Fruit fly (Drosophila melanogaster) whole organism, wandering third instar larva: ENCODE measurements around the gene Sema1a.

ENCODE experiments used
- Abd-B ChIP-seq: fragments of >200 bp; optimal IDR thresholded peaks from 2 replicates; lab custom pipeline; 2017; ENCODE audit warnings: missing biosample characterization, missing genetic modification characterization
- CG32264 ChIP-seq: fragments of 200-800 bp; sonication (Bioruptor generic); optimal IDR thresholded peaks from 2 replicates; lab custom pipeline; 2016; ENCODE audit warnings: missing biosample characterization, missing genetic modification characterization
- CG9705 ChIP-seq: fragments of 200-800 bp; sonication (Bioruptor generic); optimal IDR thresholded peaks from 2 replicates; lab custom pipeline; 2018; ENCODE audit warnings: missing biosample characterization, mild to moderate bottlenecking, missing genetic modification characterization
- CrebA ChIP-seq: fragments of 200-800 bp; sonication (Bioruptor generic); optimal IDR thresholded peaks from 2 replicates; lab custom pipeline; 2016; ENCODE audit warnings: missing biosample characterization, mild to moderate bottlenecking, missing genetic modification characterization, borderline replicate concordance
- Dif ChIP-seq: fragments of 200-275, 200-300 bp; sonication (Bioruptor generic); optimal IDR thresholded peaks from 2 replicates; lab custom pipeline; 2018; ENCODE audit warnings: missing biosample characterization, missing genetic modification characterization; ENCODE audit not compliant: partially characterized antibody
- GATAd ChIP-seq: sonication (Bioruptor generic); optimal IDR thresholded peaks from 2 replicates; lab custom pipeline; 2016; ENCODE audit warnings: missing biosample characterization, missing genetic modification characterization
- HLH106 ChIP-seq: fragments of 200-800 bp; optimal IDR thresholded peaks from 3 replicates; lab custom pipeline; 2019; ENCODE audit warnings: missing biosample characterization, mild to moderate bottlenecking, missing genetic modification characterization, moderate library complexity
- Hnf4 ChIP-seq: fragments of 200-800 bp; sonication (Bioruptor generic); optimal IDR thresholded peaks from 2 replicates; lab custom pipeline; 2016; ENCODE audit warnings: missing biosample characterization, mild to moderate bottlenecking, missing genetic modification characterization
- Hr83 ChIP-seq: fragments of 200-300 bp; sonication (Bioruptor generic); optimal IDR thresholded peaks from 2 replicates; lab custom pipeline; 2016; ENCODE audit warnings: missing biosample characterization, mild to moderate bottlenecking, missing genetic modification characterization, moderate library complexity; ENCODE audit not compliant: poor library complexity, severe bottlenecking
- Mio ChIP-seq: sonication (Bioruptor generic); optimal IDR thresholded peaks from 2 replicates; lab custom pipeline; 2016; ENCODE audit warnings: missing biosample characterization, missing genetic modification characterization
- N ChIP-seq: fragments of >200 bp; optimal IDR thresholded peaks from 2 replicates; lab custom pipeline; 2018; ENCODE audit warnings: missing biosample characterization, missing external identifiers, missing genetic modification characterization
- OdsH ChIP-seq: fragments of 200-800 bp; sonication (Bioruptor generic); optimal IDR thresholded peaks from 2 replicates; lab custom pipeline; 2016; ENCODE audit warnings: missing biosample characterization, mild to moderate bottlenecking, missing genetic modification characterization
- Rel ChIP-seq, 2 experiments: fragments of 200-800 bp; sonication (Bioruptor generic) in 1 of 2; optimal IDR thresholded peaks; 2 replicates in 1 of 2; 3 replicates in 1 of 2; lab custom pipeline; 2016 to 2019; ENCODE audit warnings: mild to moderate bottlenecking in 2 of 2, missing biosample characterization in 2 of 2, missing genetic modification characterization in 2 of 2, moderate library complexity in 1 of 2
- Sp1 ChIP-seq: fragments of 200-800 bp; sonication (Bioruptor generic); optimal IDR thresholded peaks from 3 replicates; lab custom pipeline; 2019; ENCODE audit warnings: missing biosample characterization, mild to moderate bottlenecking, missing genetic modification characterization, moderate library complexity
- Vsx2 ChIP-seq: fragments of 200-300, 225-300 bp; sonication (Bioruptor generic); optimal IDR thresholded peaks from 2 replicates; lab custom pipeline; 2018; ENCODE audit warnings: missing biosample characterization, missing genetic modification characterization; ENCODE audit not compliant: partially characterized antibody
- br ChIP-seq: fragments of 200-800 bp; sonication (Bioruptor generic); optimal IDR thresholded peaks from 2 replicates; lab custom pipeline; 2016; ENCODE audit warnings: missing biosample characterization, missing genetic modification characterization
- brk ChIP-seq: fragments of 200-800 bp; sonication (Bioruptor generic); optimal IDR thresholded peaks from 2 replicates; lab custom pipeline; 2016; ENCODE audit warnings: missing biosample characterization, mild to moderate bottlenecking, missing genetic modification characterization
- dmrt93B ChIP-seq: fragments of 200-800 bp; sonication (Bioruptor generic); optimal IDR thresholded peaks from 2 replicates; lab custom pipeline; 2018; ENCODE audit warnings: missing biosample characterization, mild to moderate bottlenecking, missing genetic modification characterization
- ey ChIP-seq: fragments of 200-800 bp; sonication (Bioruptor generic); optimal IDR thresholded peaks from 2 replicates; lab custom pipeline; 2016; ENCODE audit warnings: missing biosample characterization, missing genetic modification characterization
- foxo ChIP-seq, 2 experiments: fragments of 200-800 bp; sonication (Bioruptor generic); optimal IDR thresholded peaks; 2 replicates in 1 of 2; 3 replicates in 1 of 2; lab custom pipeline; 2016 to 2017; ENCODE audit warnings: missing biosample characterization in 2 of 2, missing genetic modification characterization in 2 of 2
- fru ChIP-seq: fragments of 200-800 bp; sonication (Bioruptor generic); optimal IDR thresholded peaks from 3 replicates; lab custom pipeline; 2016; ENCODE audit warnings: missing biosample characterization, mild to moderate bottlenecking, missing genetic modification characterization
- h ChIP-seq: fragments of 200-800 bp; sonication (Bioruptor generic); optimal IDR thresholded peaks from 3 replicates; lab custom pipeline; 2016; ENCODE audit warnings: missing biosample characterization, mild to moderate bottlenecking, missing genetic modification characterization
- jim ChIP-seq: fragments of 175-275, 200-325 bp; sonication (Bioruptor generic); optimal IDR thresholded peaks from 2 replicates; lab custom pipeline; 2016; ENCODE audit warnings: missing biosample characterization, mild to moderate bottlenecking, missing genetic modification characterization
- psq ChIP-seq: fragments of 200-800 bp; sonication (Bioruptor generic); optimal IDR thresholded peaks from 3 replicates; lab custom pipeline; 2017; ENCODE audit warnings: missing biosample characterization, mild to moderate bottlenecking, missing genetic modification characterization, moderate library complexity
- sage ChIP-seq: fragments of 200-800 bp; sonication (Bioruptor generic); optimal IDR thresholded peaks from 2 replicates; lab custom pipeline; 2016; ENCODE audit warnings: missing biosample characterization, mild to moderate bottlenecking, missing genetic modification characterization
- sv ChIP-seq: fragments of 200-800 bp; sonication (Bioruptor generic); optimal IDR thresholded peaks from 3 replicates; lab custom pipeline; 2016; ENCODE audit warnings: missing biosample characterization, missing genetic modification characterization
- tai ChIP-seq: sonication (Bioruptor generic); optimal IDR thresholded peaks from 2 replicates; lab custom pipeline; 2016; ENCODE audit warnings: missing biosample characterization, missing genetic modification characterization
- usp ChIP-seq: fragments of >200 bp; optimal IDR thresholded peaks from 2 replicates; lab custom pipeline; 2017; ENCODE audit warnings: missing biosample characterization, missing genetic modification characterization
- woc ChIP-seq: sonication (Bioruptor generic); optimal IDR thresholded peaks from 2 replicates; lab custom pipeline; 2016; ENCODE audit warnings: missing biosample characterization, mild to moderate bottlenecking, missing genetic modification characterization

The Sema1a gene

DNA sequence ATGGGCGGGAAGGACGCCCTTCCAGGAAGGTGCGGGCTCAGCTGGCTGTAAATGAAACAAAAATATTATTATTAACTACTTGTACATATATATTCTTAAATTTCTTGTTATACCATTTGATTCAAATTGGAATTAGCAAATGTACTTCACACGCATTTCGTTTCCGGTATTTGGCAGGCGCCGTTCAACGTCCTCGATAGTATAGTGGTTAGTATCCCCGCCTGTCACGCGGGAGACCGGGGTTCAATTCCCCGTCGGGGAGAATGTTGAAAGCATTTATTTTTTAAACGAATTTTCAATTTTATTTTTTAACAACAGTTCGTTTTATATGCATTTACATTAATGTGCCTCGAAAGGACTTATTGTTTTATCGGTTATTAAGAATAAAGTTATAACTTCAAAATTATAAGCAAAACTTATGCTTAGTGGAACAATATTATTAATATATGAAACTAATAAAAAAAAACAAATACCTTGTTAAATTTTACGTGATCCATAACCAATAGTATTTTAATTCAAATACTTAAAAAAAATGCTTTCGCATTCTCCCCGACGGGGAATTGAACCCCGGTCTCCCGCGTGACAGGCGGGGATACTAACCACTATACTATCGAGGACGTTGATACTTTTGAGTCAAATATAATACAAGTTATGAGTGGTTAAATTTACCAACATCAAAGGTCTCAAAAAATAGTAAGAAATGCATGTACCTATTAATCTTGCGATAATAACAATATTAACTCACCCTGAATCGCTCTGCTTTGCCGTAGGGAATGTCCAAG is 141.5 kb downstream of the Sema1a start:
- TF ChIP-seq N (no peak), Rel (GFP tag; optimal IDR thresholded peaks at IDR 0.05; lab: Kevin White, UChicago) (no peak), Rel (tag; optimal IDR thresholded peaks at IDR 0.05; lab: Kevin White, UChicago) (peak; percentile 27)
- TF ChIP-seq, all 38 proteins: peak for 1

DNA sequence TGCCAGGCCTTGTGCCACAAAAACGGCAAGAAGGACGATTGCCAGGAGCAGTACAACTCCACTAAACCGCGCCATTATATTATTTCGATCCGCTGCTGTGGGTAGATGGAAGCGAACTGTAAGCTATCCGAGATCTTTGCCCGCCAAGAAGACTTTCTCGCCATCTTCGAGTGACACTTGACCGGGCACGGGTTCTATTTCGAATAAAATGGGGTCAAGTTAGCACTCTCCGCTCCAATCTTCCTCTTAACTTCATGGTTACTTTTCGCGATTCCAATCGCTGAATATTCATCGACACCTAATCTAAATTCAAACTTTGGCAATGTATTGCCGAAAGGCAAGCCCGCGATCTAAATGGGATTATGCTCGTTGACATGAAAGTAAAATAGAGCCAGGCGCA is 142.3 kb downstream of the Sema1a start, which contains the start of gene CG9289:
CG9289 (minus strand) TSS at position 101 of the 400 bp plus-strand sequence.
- TF ChIP-seq Dif (GFP tag; lab: Kevin White, UChicago) (no peak), CG32264 (GFP tag; lab: Kevin White, UChicago) (no peak), psq (GFP tag; lab: Kevin White, UChicago) (no peak), N (no peak), tai (GFP tag; lab: Kevin White, UChicago) (no peak), Vsx2 (GFP tag; lab: Kevin White, UChicago) (no peak), ey (GFP tag; lab: Kevin White, UChicago) (no peak), brk (GFP tag; lab: Kevin White, UChicago) (no peak)

DNA sequence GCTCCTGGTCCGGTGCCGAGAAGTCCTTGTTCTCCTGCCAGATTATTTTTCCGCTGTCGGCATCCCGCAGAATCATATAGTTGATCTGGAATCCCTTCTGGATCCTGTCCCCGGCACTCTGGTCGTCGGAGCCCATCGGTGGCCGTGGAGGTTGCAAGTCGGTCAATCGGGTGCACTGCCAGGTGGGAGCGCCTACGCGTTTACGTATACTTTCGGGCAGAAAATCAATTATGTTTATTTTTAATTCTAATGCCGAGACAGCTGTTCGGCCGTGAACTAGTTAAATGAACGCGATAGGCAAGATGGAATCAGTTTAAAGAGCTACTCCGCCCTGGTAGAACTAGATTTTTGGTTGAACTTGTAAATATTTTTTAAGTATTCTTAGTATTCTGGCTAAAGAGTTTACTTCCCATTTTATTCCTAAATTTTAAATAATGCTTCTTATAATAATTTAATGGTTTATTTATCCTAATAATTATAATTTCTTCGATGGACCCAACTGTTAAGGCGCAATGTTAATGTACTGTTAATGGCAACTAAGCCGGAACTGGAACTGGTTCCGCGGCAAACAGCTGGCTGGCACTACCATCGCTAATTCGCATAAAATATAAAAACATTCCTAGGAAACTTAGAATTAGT is 143.8 kb downstream of the Sema1a start, which contains the start of the genes PrBP and Trs23:
PrBP (minus strand) TSS at position 288 of the 639 bp plus-strand sequence.
Trs23 (plus strand) TSS at position 564 of the 639 bp plus-strand sequence.
- TF ChIP-seq Rel (GFP tag; optimal IDR thresholded peaks at IDR 0.05; lab: Kevin White, UChicago) (no peak), Rel (tag; optimal IDR thresholded peaks at IDR 0.05; lab: Kevin White, UChicago) (no peak), HLH106 (tag; lab: Kevin White, UChicago) (no peak), CG9705 (GFP tag; lab: Kevin White, UChicago) (no peak), woc (GFP tag; lab: Kevin White, UChicago) (no peak), Hnf4 (GFP tag; lab: Kevin White, UChicago) (peak; percentile 32), Dif (GFP tag; lab: Kevin White, UChicago) (no peak), GATAd (no peak)

DNA sequence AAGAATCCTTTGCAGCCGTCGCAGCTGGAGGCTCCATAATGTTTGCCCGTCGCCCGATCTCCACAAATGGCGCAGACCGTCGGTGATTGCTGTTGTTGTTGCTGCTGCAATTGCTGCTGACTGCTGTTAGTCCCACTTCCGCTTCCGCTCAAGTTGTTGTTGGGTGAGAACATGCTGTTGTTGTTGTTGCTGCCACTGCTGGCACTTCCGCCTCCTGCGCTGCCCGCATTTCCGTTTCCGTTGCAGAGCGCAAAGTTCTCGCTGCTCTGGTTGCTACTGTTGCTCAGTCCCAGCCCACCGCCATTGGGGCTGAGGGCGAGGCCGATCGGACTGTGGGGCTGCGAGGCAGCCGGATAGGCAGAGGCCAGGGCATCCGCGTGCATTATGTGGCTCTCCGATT is 147.9 kb downstream of the Sema1a start:
- TF ChIP-seq dmrt93B: no peak
- no peak for TF ChIP-seq GATAd
- TF ChIP-seq sage (GFP tag; lab: Kevin White, UChicago): no peak
- no peak for TF ChIP-seq Hnf4 (GFP tag; lab: Kevin White, UChicago)
- no peak for TF ChIP-seq fru (GFP tag; lab: Kevin White, UChicago)
- TF ChIP-seq foxo (GFP tag; optimal IDR thresholded peaks at IDR 0.05; lab: Kevin White, UChicago): no peak
- TF ChIP-seq HLH106 (tag; lab: Kevin White, UChicago): no peak

DNA sequence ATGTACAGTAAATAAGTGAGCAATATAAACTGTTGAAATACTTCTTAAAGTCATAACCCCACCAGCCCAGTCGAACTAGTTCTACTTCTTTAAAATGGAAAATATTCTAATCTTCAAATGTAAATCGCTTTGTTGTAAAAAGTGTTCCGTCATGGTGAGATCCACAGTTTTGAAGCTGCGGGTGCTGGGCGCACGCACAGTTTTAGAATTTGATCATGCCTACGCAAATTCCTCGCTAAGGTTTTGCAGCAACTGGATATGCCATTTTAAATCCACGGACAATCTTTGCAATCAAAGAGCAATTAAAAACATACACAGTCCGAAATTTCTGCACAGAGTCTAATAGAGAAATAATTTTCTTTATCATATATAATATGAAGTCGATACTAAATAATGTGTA is 148.4 kb downstream of the Sema1a start:
- no peak for TF ChIP-seq br (GFP tag; lab: Kevin White, UChicago)
- TF ChIP-seq Hnf4 (GFP tag; lab: Kevin White, UChicago): peak; percentile 3
- no peak for TF ChIP-seq Abd-B (GFP tag; lab: Kevin White, UChicago)
- no peak for TF ChIP-seq N

DNA sequence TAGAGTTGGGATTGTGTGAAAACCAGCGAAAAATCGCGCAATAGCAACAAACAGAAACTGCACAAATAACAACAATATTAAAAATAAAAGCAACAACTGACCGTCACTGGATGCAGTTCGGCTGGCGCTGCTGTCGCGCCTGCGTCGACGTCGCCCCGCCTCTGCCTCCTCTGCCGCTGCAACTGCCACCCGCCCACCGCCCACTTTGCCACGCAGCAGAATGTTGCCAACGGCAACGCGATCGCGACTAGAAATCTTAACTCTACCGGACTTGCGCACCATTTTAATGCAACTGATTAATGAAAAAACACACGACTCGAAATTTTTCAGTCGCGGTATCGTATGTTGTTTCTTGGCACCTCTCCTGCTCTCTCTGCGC is 149.0 kb downstream of the Sema1a start:
- no peak for TF ChIP-seq brk (GFP tag; lab: Kevin White, UChicago)
- no peak for TF ChIP-seq fru (GFP tag; lab: Kevin White, UChicago)
- no peak for TF ChIP-seq h (GFP tag; lab: Kevin White, UChicago)
- peak; percentile 13 for TF ChIP-seq Hr83
- TF ChIP-seq sage (GFP tag; lab: Kevin White, UChicago): no peak
- TF ChIP-seq Dif (GFP tag; lab: Kevin White, UChicago): peak; percentile 9
- TF ChIP-seq tai (GFP tag; lab: Kevin White, UChicago): no peak
- TF ChIP-seq jim (GFP tag; lab: Kevin White, UChicago): no peak
- no peak for TF ChIP-seq Mio (GFP tag; lab: Kevin White, UChicago)
- no peak for TF ChIP-seq CrebA (GFP tag; lab: Kevin White, UChicago)
- no peak for TF ChIP-seq sv (GFP tag; lab: Kevin White, UChicago)
- TF ChIP-seq usp (GFP tag; lab: Kevin White, UChicago): no peak
- TF ChIP-seq Rel (GFP tag; optimal IDR thresholded peaks at IDR 0.05; lab: Kevin White, UChicago): no peak
- TF ChIP-seq Rel (tag; optimal IDR thresholded peaks at IDR 0.05; lab: Kevin White, UChicago): peak; percentile 75
- no peak for TF ChIP-seq Sp1 (GFP tag; lab: Kevin White, UChicago)
- no peak for TF ChIP-seq OdsH (GFP tag; lab: Kevin White, UChicago)
